Fruit fly (Drosophila melanogaster) Kc167 (cell line): ENCODE data around the gene CG12398.

ENCODE experiments used
- h ChIP-seq: fragments of >200 bp; optimal IDR thresholded peaks from 3 replicates; lab custom pipeline; 2018; ENCODE audit warnings: missing external identifiers
- insv ChIP-seq: fragments of >200 bp; optimal IDR thresholded peaks from 3 replicates; lab custom pipeline; 2018; ENCODE audit warnings: missing external identifiers
- psq ChIP-seq: fragments of >200 bp; optimal IDR thresholded peaks from 2 replicates; lab custom pipeline; 2017; ENCODE audit warnings: missing external identifiers
- ttk ChIP-seq: sonication (Bioruptor generic); optimal IDR thresholded peaks from 2 replicates; lab custom pipeline; 2017; ENCODE audit warnings: missing external identifiers

DNA sequence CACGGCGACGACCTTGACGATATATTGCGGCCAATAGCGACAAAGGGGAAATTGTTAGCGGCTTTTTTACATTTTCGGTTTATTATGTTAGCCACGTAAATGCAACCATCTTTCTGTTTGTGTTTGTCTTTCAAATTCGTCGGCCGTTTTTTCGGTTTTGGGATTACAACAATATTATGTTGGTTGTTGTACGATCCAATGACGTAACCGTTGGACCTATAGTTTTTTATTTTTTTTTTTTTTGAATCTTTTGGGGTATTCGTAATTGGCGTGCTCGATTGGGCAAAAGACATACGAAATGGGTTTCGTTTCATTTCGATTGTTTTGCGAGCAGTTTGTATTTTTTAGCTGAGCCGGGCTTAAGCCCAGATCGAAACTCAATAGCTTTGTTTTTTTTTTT is 46.7 kb downstream of the CG12398 start:
- TF ChIP-seq insv (no peak), h (lab: Kevin White, UChicago) (no peak), psq (lab: Kevin White, UChicago) (no peak), ttk (lab: Kevin White, UChicago) (no peak)
